Fruit fly (Drosophila melanogaster) whole organism, embryonic: ENCODE measurements around the gene CG32573.

Experiments used
- Asciz ChIP-seq: fragments of 200-800 bp; sonication (Bioruptor generic); optimal IDR thresholded peaks from 2 replicates; lab custom pipeline; 2017; ENCODE audit warnings: missing biosample characterization, mild to moderate bottlenecking, missing genetic modification characterization, missing genetic modification reagents
- Atf3 ChIP-seq: fragments of 200-800 bp; sonication (Bioruptor generic); optimal IDR thresholded peaks from 3 replicates; lab custom pipeline; 2016; ENCODE audit warnings: missing biosample characterization, missing genetic modification characterization
- Atf6 ChIP-seq: fragments of 200-800 bp; sonication (Bioruptor generic); IDR thresholded peaks from 2 replicates; pipeline ENCODE4 v1.3.6; 2022; ENCODE audit warnings: missing biosample characterization, missing genetic modification characterization
- CG10462 ChIP-seq: fragments of 200-800 bp; sonication (Bioruptor generic); optimal IDR thresholded peaks from 2 replicates; lab custom pipeline; 2016; ENCODE audit warnings: missing biosample characterization, missing genetic modification characterization
- CG10565 ChIP-seq: fragments of 200-800 bp; sonication (Bioruptor generic); optimal IDR thresholded peaks from 3 replicates; lab custom pipeline; 2016; ENCODE audit warnings: missing biosample characterization, mild to moderate bottlenecking, missing genetic modification characterization
- CG12769 ChIP-seq: fragments of 200-800 bp; sonication (Bioruptor generic); optimal IDR thresholded peaks from 2 replicates; lab custom pipeline; 2019; ENCODE audit warnings: missing biosample characterization, mild to moderate bottlenecking, missing genetic modification characterization, moderate library complexity
- CG12942 ChIP-seq: fragments of 200-800 bp; sonication (Bioruptor generic); optimal IDR thresholded peaks from 3 replicates; lab custom pipeline; 2016; ENCODE audit warnings: missing biosample characterization, missing genetic modification characterization
- CG14667 ChIP-seq: fragments of 200-800 bp; sonication (Bioruptor generic); IDR thresholded peaks from 2 replicates; pipeline ENCODE4 v1.3.6; 2022; ENCODE audit warnings: missing biosample characterization, missing genetic modification characterization
- CG1529 ChIP-seq: fragments of 200-800 bp; sonication (Bioruptor generic); optimal IDR thresholded peaks from 3 replicates; lab custom pipeline; 2018; ENCODE audit warnings: missing biosample characterization, missing genetic modification characterization
- CG15601 ChIP-seq: fragments of 200-800 bp; sonication (Bioruptor generic); optimal IDR thresholded peaks from 3 replicates; lab custom pipeline; 2019; ENCODE audit warnings: missing biosample characterization, mild to moderate bottlenecking, missing genetic modification characterization, moderate library complexity
- CG1603 ChIP-seq: fragments of 200-800 bp; sonication (Bioruptor generic); optimal IDR thresholded peaks from 2 replicates; lab custom pipeline; 2019; ENCODE audit warnings: missing biosample characterization, mild to moderate bottlenecking, missing genetic modification characterization, moderate library complexity
- CG16813 ChIP-seq: fragments of 200-800 bp; sonication (Bioruptor generic); IDR thresholded peaks from 3 replicates; pipeline ENCODE4 v1.3.6; 2022; ENCODE audit warnings: missing biosample characterization, missing genetic modification characterization; ENCODE audit not compliant: partially characterized antibody
- CG17361 ChIP-seq: fragments of 200-800 bp; sonication (Bioruptor generic); IDR thresholded peaks from 3 replicates; pipeline ENCODE4 v1.3.6; 2022; ENCODE audit warnings: missing biosample characterization, missing genetic modification characterization
- CG1792 ChIP-seq: fragments of 200-800 bp; sonication (Bioruptor generic); optimal IDR thresholded peaks from 2 replicates; lab custom pipeline; 2016; ENCODE audit warnings: missing biosample characterization, missing genetic modification characterization
- CG31388 ChIP-seq: fragments of 200-800 bp; sonication (Bioruptor generic); optimal IDR thresholded peaks from 2 replicates; lab custom pipeline; 2016; ENCODE audit warnings: missing biosample characterization, missing genetic modification characterization
- CG31441 ChIP-seq: fragments of 200-800 bp; sonication (Bioruptor generic); IDR thresholded peaks from 2 replicates; pipeline ENCODE4 v1.3.6; 2022; ENCODE audit warnings: missing biosample characterization, missing genetic modification characterization
- CG3838 ChIP-seq: fragments of 200-800 bp; sonication (Bioruptor generic); optimal IDR thresholded peaks from 3 replicates; lab custom pipeline; 2016; ENCODE audit warnings: missing biosample characterization, missing genetic modification characterization
- CG42726 ChIP-seq: fragments of 200-800 bp; sonication (Bioruptor generic); IDR thresholded peaks from 2 replicates; pipeline ENCODE4 v1.3.6; 2022; ENCODE audit warnings: missing biosample characterization, missing genetic modification characterization; ENCODE audit not compliant: partially characterized antibody
- CG4730 ChIP-seq: fragments of 200-800 bp; sonication (Bioruptor generic); IDR thresholded peaks from 2 replicates; pipeline ENCODE4 v1.3.6; 2022; ENCODE audit warnings: missing biosample characterization, missing genetic modification characterization
- CG6689 ChIP-seq: fragments of 200-800 bp; sonication (Bioruptor generic); IDR thresholded peaks from 2 replicates; pipeline ENCODE4 v1.3.6; 2022; ENCODE audit warnings: missing biosample characterization, missing genetic modification characterization
- CG7271 ChIP-seq: fragments of 200-800 bp; sonication (Bioruptor generic); optimal IDR thresholded peaks from 2 replicates; lab custom pipeline; 2018; ENCODE audit warnings: missing biosample characterization, mild to moderate bottlenecking, missing genetic modification characterization, moderate library complexity
- CG7357 ChIP-seq: fragments of 200-800 bp; sonication (Bioruptor generic); IDR thresholded peaks from 3 replicates; pipeline ENCODE4 v1.3.6; 2022; ENCODE audit warnings: missing biosample characterization, missing genetic modification characterization
- CG8924 ChIP-seq: fragments of 200-800 bp; optimal IDR thresholded peaks from 3 replicates; lab custom pipeline; 2019; ENCODE audit warnings: missing biosample characterization, mild to moderate bottlenecking, missing genetic modification characterization, moderate library complexity
- D19B ChIP-seq: fragments of 200-800 bp; sonication (Bioruptor generic); optimal IDR thresholded peaks from 2 replicates; lab custom pipeline; 2017; ENCODE audit warnings: missing biosample characterization, mild to moderate bottlenecking, missing genetic modification characterization
- Deaf1 ChIP-seq: fragments of 200-800 bp; optimal IDR thresholded peaks from 3 replicates; lab custom pipeline; 2019; ENCODE audit warnings: missing biosample characterization, mild to moderate bottlenecking, missing genetic modification characterization, moderate library complexity
- Eip74EF ChIP-seq, 2 experiments: fragments of 200-800 bp in 1 of 2; fragments of >200 bp in 1 of 2; sonication (Bioruptor generic) in 1 of 2; optimal IDR thresholded peaks; 2 replicates each; lab custom pipeline; 2017 to 2019; ENCODE audit warnings: missing biosample characterization in 2 of 2, missing genetic modification characterization in 2 of 2, mild to moderate bottlenecking in 1 of 2, moderate library complexity in 1 of 2
- HLH54F ChIP-seq: fragments of 200-800 bp; sonication (Bioruptor generic); optimal IDR thresholded peaks from 3 replicates; lab custom pipeline; 2016; ENCODE audit warnings: missing biosample characterization, missing genetic modification characterization
- Lim3 ChIP-seq: fragments of 200-800 bp; sonication (Bioruptor generic); IDR thresholded peaks from 2 replicates; pipeline ENCODE4 v1.3.6; 2022; ENCODE audit warnings: missing biosample characterization, missing genetic modification characterization
- MESR4 ChIP-seq: fragments of 200-800 bp; sonication (Bioruptor generic); optimal IDR thresholded peaks from 2 replicates; lab custom pipeline; 2018; ENCODE audit warnings: missing biosample characterization, mild to moderate bottlenecking, missing genetic modification characterization, moderate library complexity
- Neu2 ChIP-seq: fragments of 200-800 bp; sonication (Bioruptor generic); optimal IDR thresholded peaks from 3 replicates; lab custom pipeline; 2016; ENCODE audit warnings: missing biosample characterization, missing genetic modification characterization, borderline replicate concordance
- Nf-YC ChIP-seq: fragments of 200-800 bp; optimal IDR thresholded peaks from 3 replicates; lab custom pipeline; 2019; ENCODE audit warnings: missing biosample characterization, mild to moderate bottlenecking, missing genetic modification characterization, moderate library complexity
- TFAM ChIP-seq: fragments of 200-800 bp; sonication (Bioruptor generic); optimal IDR thresholded peaks from 2 replicates; lab custom pipeline; 2017; ENCODE audit warnings: missing biosample characterization, missing genetic modification characterization, inconsistent platforms
- croc ChIP-seq: fragments of 200-800 bp; sonication (Bioruptor generic); conservative IDR thresholded peaks from 3 replicates; pipeline ENCODE4 v1.3.6; 2022; ENCODE audit warnings: missing biosample characterization, missing genetic modification characterization
- crp ChIP-seq, 2 experiments: fragments of 200-800 bp; sonication (Bioruptor generic); optimal IDR thresholded peaks; 2 replicates in 1 of 2; 3 replicates in 1 of 2; lab custom pipeline; 2017; ENCODE audit warnings: missing biosample characterization in 2 of 2, missing genetic modification characterization in 2 of 2, mild to moderate bottlenecking in 1 of 2, moderate library complexity in 1 of 2
- danr ChIP-seq: fragments of 200-800 bp; sonication (Bioruptor generic); IDR thresholded peaks from 2 replicates; pipeline ENCODE4 v1.3.6; 2022; ENCODE audit warnings: missing biosample characterization, missing genetic modification characterization
- gce ChIP-seq: fragments of 200-800 bp; sonication (Bioruptor generic); IDR thresholded peaks from 3 replicates; pipeline ENCODE4 v1.3.6; 2022; ENCODE audit warnings: missing biosample characterization, missing genetic modification characterization
- gsb-n ChIP-seq: fragments of 200-800 bp; sonication (Bioruptor generic); optimal IDR thresholded peaks from 3 replicates; lab custom pipeline; 2018; ENCODE audit warnings: missing biosample characterization, mild to moderate bottlenecking, missing genetic modification characterization
- hbn ChIP-seq: fragments of 200-800 bp; sonication (Bioruptor generic); IDR thresholded peaks from 2 replicates; pipeline ENCODE4 v1.3.6; 2022; ENCODE audit warnings: missing biosample characterization, missing genetic modification characterization; ENCODE audit not compliant: partially characterized antibody
- her ChIP-seq: fragments of 200-800 bp; sonication (Bioruptor generic); optimal IDR thresholded peaks from 2 replicates; lab custom pipeline; 2016; ENCODE audit warnings: missing biosample characterization, missing genetic modification characterization
- jigr1 ChIP-seq: fragments of 200-800 bp; sonication (Bioruptor generic); IDR thresholded peaks from 3 replicates; pipeline ENCODE4 v1.3.6; 2022; ENCODE audit warnings: missing biosample characterization, missing genetic modification characterization
- lab ChIP-seq: fragments of 200-800 bp; sonication (Bioruptor generic); optimal IDR thresholded peaks from 3 replicates; lab custom pipeline; 2017; ENCODE audit warnings: missing biosample characterization, missing genetic modification characterization, mild to moderate bottlenecking, moderate library complexity, missing genetic modification reagents
- oc ChIP-seq: fragments of 200-800 bp; sonication (Bioruptor generic); optimal IDR thresholded peaks from 2 replicates; lab custom pipeline; 2018; ENCODE audit warnings: missing biosample characterization, mild to moderate bottlenecking, missing genetic modification characterization, moderate library complexity
- onecut ChIP-seq: fragments of 200-800 bp; sonication (Bioruptor generic); IDR thresholded peaks from 2 replicates; pipeline ENCODE4 v1.3.6; 2022; ENCODE audit warnings: missing biosample characterization, missing genetic modification characterization
- ranshi ChIP-seq: fragments of 200-800 bp; sonication (Bioruptor generic); IDR thresholded peaks from 2 replicates; pipeline ENCODE4 v1.3.6; 2022; ENCODE audit warnings: missing biosample characterization, missing genetic modification characterization
- twi ChIP-seq: fragments of 200-800 bp; optimal IDR thresholded peaks from 2 replicates; lab custom pipeline; 2019; ENCODE audit warnings: missing biosample characterization, mild to moderate bottlenecking, missing genetic modification characterization, moderate library complexity
- unpg ChIP-seq: fragments of 200-800 bp; sonication (Bioruptor generic); optimal IDR thresholded peaks from 3 replicates; lab custom pipeline; 2018; ENCODE audit warnings: missing biosample characterization, mild to moderate bottlenecking, missing genetic modification characterization, moderate library complexity
- z ChIP-seq: fragments of 200-800 bp; sonication (Bioruptor generic); IDR thresholded peaks from 3 replicates; pipeline ENCODE4 v1.3.6; 2022; ENCODE audit warnings: missing biosample characterization, missing genetic modification characterization
- zf30C ChIP-seq: fragments of 200-800 bp; sonication (Bioruptor generic); optimal IDR thresholded peaks from 3 replicates; lab custom pipeline; 2018; ENCODE audit warnings: missing biosample characterization, mild to moderate bottlenecking, missing genetic modification characterization

Gene CG32573

dm6 chrX:16650078-16651063, 805 bp upstream of the CG32573 start (continued):
- TF ChIP-seq CG42726 (GFP tag; lab: Robert Waterston, UW) = no peak
- TF ChIP-seq danr (GFP tag; lab: Robert Waterston, UW) = no peak
- TF ChIP-seq CG3838 (GFP tag; lab: Kevin White, UChicago) = no peak
- no peak for TF ChIP-seq CG17361 (GFP tag; lab: Robert Waterston, UW)
- peak; percentile 26 for TF ChIP-seq CG8924 (tag; lab: Kevin White, UChicago)
- TF ChIP-seq twi (tag; lab: Kevin White, UChicago) = no peak
- TF ChIP-seq jigr1 = no peak
- TF ChIP-seq D19B = no peak
- peak; percentile 36; the same call in 1 of the 3 replicates for TF ChIP-seq croc
- no peak for TF ChIP-seq z (GFP tag; lab: Robert Waterston, UW)
- no peak for TF ChIP-seq CG6689
- no peak for TF ChIP-seq CG4730 (GFP tag; lab: Robert Waterston, UW)
- TF ChIP-seq Deaf1 (tag; lab: Kevin White, UChicago) = no peak
- no peak for TF ChIP-seq Asciz (GFP tag; lab: Kevin White, UChicago)
- TF ChIP-seq onecut (GFP tag; lab: Robert Waterston, UW) = peak; percentile 72
- no peak for TF ChIP-seq CG12942 (GFP tag; lab: Kevin White, UChicago)
- TF ChIP-seq CG1529 = no peak
- no peak for TF ChIP-seq CG10462 (GFP tag; lab: Kevin White, UChicago)
- TF ChIP-seq ranshi (GFP tag; lab: Robert Waterston, UW) = no peak
- TF ChIP-seq gce = peak; percentile 40; the same call in 1 of the 3 replicates
- TF ChIP-seq Lim3 (GFP tag; lab: Robert Waterston, UW) = peak; percentile 50; the same call in 1 of the 2 replicates
- no peak for TF ChIP-seq CG16813 (GFP tag; lab: Robert Waterston, UW)
- peak; percentile 37 for TF ChIP-seq CG15601 (tag; lab: Kevin White, UChicago)
- TF ChIP-seq CG1792 = no peak
- TF ChIP-seq CG1603 (tag; lab: Kevin White, UChicago) = peak; percentile 41
- no peak for TF ChIP-seq Neu2
- peak in 1 of 2 experiments; percentile 54 for TF ChIP-seq Eip74EF (GFP tag; optimal IDR thresholded peaks at IDR 0.05; lab: Kevin White, UChicago)
- no peak for TF ChIP-seq MESR4 (GFP tag; lab: Kevin White, UChicago)
- TF ChIP-seq Atf3 = no peak
- peak; percentile 10 for TF ChIP-seq unpg (GFP tag; lab: Kevin White, UChicago)
- no peak for TF ChIP-seq CG7271 (tag; lab: Kevin White, UChicago)
- TF ChIP-seq lab (GFP tag; lab: Kevin White, UChicago) = peak; percentile 53
- peak; percentile 67; the same call in 2 of the 3 replicates for TF ChIP-seq CG7357
- no peak for TF ChIP-seq TFAM (GFP tag; lab: Kevin White, UChicago)
- peak; percentile 38 for TF ChIP-seq CG12769 (tag; lab: Kevin White, UChicago)
- no peak for TF ChIP-seq CG14667 (GFP tag; lab: Robert Waterston, UW)
- TF ChIP-seq her (GFP tag; lab: Kevin White, UChicago) = no peak
- TF ChIP-seq CG31388 (GFP tag; lab: Kevin White, UChicago) = no peak
- TF ChIP-seq zf30C (GFP tag; lab: Kevin White, UChicago) = no peak
- TF ChIP-seq CG10565 (GFP tag; lab: Kevin White, UChicago) = no peak
- no peak for TF ChIP-seq crp (GFP tag; optimal IDR thresholded peaks at IDR 0.05; lab: Kevin White, UChicago)
- TF ChIP-seq HLH54F (GFP tag; lab: Kevin White, UChicago) = no peak
- no peak for TF ChIP-seq CG31441
- TF ChIP-seq gsb-n (tag; lab: Kevin White, UChicago) = no peak
- TF ChIP-seq Nf-YC (tag; lab: Kevin White, UChicago) = no peak
- TF ChIP-seq hbn (GFP tag; lab: Robert Waterston, UW) = no peak
- peak; percentile 81; the same call in 1 of the 2 replicates for TF ChIP-seq Atf6
- TF ChIP-seq oc (tag; lab: Kevin White, UChicago) = peak; percentile 57
